Worm (Caenorhabditis elegans) whole organism, L3 larva: Measurements from ENCODE around the gene srg-13.

Source experiments
- R02D3.7 ChIP-seq: fragments of 150-350 bp; optimal IDR thresholded peaks from 2 replicates; lab custom pipeline; 2014; ENCODE audit warnings: missing biosample characterization, missing genetic modification characterization
- ZK546.5 ChIP-seq: sonication (generic microtip); optimal IDR thresholded peaks from 2 replicates; lab custom pipeline; 2017; ENCODE audit warnings: missing biosample characterization, missing genetic modification characterization
- aly-2 ChIP-seq: fragments of 150-350 bp; optimal IDR thresholded peaks from 2 replicates; lab custom pipeline; 2014; ENCODE audit warnings: missing biosample characterization, missing genetic modification characterization
- ceh-28 ChIP-seq: fragments of 150-350 bp; optimal IDR thresholded peaks from 2 replicates; lab custom pipeline; 2014; ENCODE audit warnings: missing biosample characterization, missing genetic modification reagents, missing genetic modification characterization
- ceh-82 ChIP-seq: fragments of 150-350 bp; optimal IDR thresholded peaks from 2 replicates; lab custom pipeline; 2014; ENCODE audit warnings: missing biosample characterization, missing genetic modification characterization
- ceh-9 ChIP-seq: sonication (generic microtip); optimal IDR thresholded peaks from 2 replicates; lab custom pipeline; 2018; ENCODE audit warnings: missing biosample characterization, missing genetic modification characterization
- daf-12 ChIP-seq: fragments of 150-350 bp; optimal IDR thresholded peaks from 2 replicates; lab custom pipeline; 2014; ENCODE audit warnings: missing biosample characterization, missing genetic modification reagents, missing genetic modification characterization
- egl-27 ChIP-seq: sonication (generic microtip); optimal IDR thresholded peaks from 4 replicates; lab custom pipeline; 2017; ENCODE audit warnings: missing biosample characterization, missing genetic modification reagents, missing genetic modification characterization
- egl-5 ChIP-seq: fragments of 150-350 bp; optimal IDR thresholded peaks from 2 replicates; lab custom pipeline; 2017; ENCODE audit warnings: missing biosample characterization, missing genetic modification reagents, missing genetic modification characterization, inconsistent platforms
- elt-1 ChIP-seq: fragments of 150-350 bp; optimal IDR thresholded peaks from 2 replicates; lab custom pipeline; 2014; ENCODE audit warnings: missing biosample characterization, missing genetic modification characterization
- elt-2 ChIP-seq: sonication (generic microtip); optimal IDR thresholded peaks from 2 replicates; lab custom pipeline; 2016; ENCODE audit warnings: missing genetic modification reagents, mild to moderate bottlenecking, missing genetic modification characterization, missing compliant biosample characterization
- elt-3 ChIP-seq, 3 experiments: fragments of 150-350 bp in 1 of 3; sonication (generic microtip) in 2 of 3; optimal IDR thresholded peaks; 2 replicates in 2 of 3; 4 replicates in 1 of 3; lab custom pipeline; 2014 to 2017; ENCODE audit warnings: missing biosample characterization in 3 of 3, missing genetic modification characterization in 3 of 3
- fkh-2 ChIP-seq: fragments of 150-350 bp; optimal IDR thresholded peaks from 2 replicates; lab custom pipeline; 2014; ENCODE audit warnings: missing biosample characterization, missing genetic modification reagents, missing genetic modification characterization
- fos-1 ChIP-seq: fragments of 150-350 bp; optimal IDR thresholded peaks from 2 replicates; lab custom pipeline; 2014; ENCODE audit warnings: missing biosample characterization, missing genetic modification characterization
- hmg-11 ChIP-seq: sonication (generic microtip); optimal IDR thresholded peaks from 2 replicates; lab custom pipeline; 2016; ENCODE audit warnings: missing genetic modification characterization, missing compliant biosample characterization
- jun-1 ChIP-seq: fragments of 150-350 bp; optimal IDR thresholded peaks from 2 replicates; lab custom pipeline; 2014; ENCODE audit warnings: missing biosample characterization, missing genetic modification reagents, missing genetic modification characterization
- lin-15B ChIP-seq: fragments of 150-350 bp; optimal IDR thresholded peaks from 2 replicates; lab custom pipeline; 2014; ENCODE audit warnings: missing biosample characterization, missing genetic modification characterization
- lin-39 ChIP-seq: fragments of 150-350 bp; optimal IDR thresholded peaks from 2 replicates; lab custom pipeline; 2018; ENCODE audit warnings: missing biosample characterization, missing genetic modification reagents, missing genetic modification characterization
- mdl-1 ChIP-seq: fragments of 150-350 bp; optimal IDR thresholded peaks from 2 replicates; lab custom pipeline; 2014; ENCODE audit warnings: missing biosample characterization, missing genetic modification characterization
- mml-1 ChIP-seq: fragments of 150-350 bp; sonication (generic microtip); optimal IDR thresholded peaks from 3 replicates; lab custom pipeline; 2014; ENCODE audit warnings: missing biosample characterization, missing genetic modification characterization
- nfya-1 ChIP-seq: sonication (generic microtip); optimal IDR thresholded peaks from 2 replicates; lab custom pipeline; 2017; ENCODE audit warnings: missing genetic modification characterization, mild to moderate bottlenecking, missing compliant biosample characterization, antibody characterized with exemption, moderate library complexity; ENCODE audit not compliant: insufficient read depth
- nhr-11 ChIP-seq: fragments of 150-350 bp; optimal IDR thresholded peaks from 2 replicates; lab custom pipeline; 2014; ENCODE audit warnings: missing biosample characterization, missing genetic modification characterization
- nhr-12 ChIP-seq: fragments of 150-350 bp; optimal IDR thresholded peaks from 2 replicates; lab custom pipeline; 2014; ENCODE audit warnings: missing biosample characterization, missing genetic modification characterization
- nhr-23 ChIP-seq: fragments of 150-350 bp; optimal IDR thresholded peaks from 2 replicates; lab custom pipeline; 2014; ENCODE audit warnings: missing biosample characterization, missing genetic modification reagents, missing genetic modification characterization
- nhr-237 ChIP-seq: fragments of 150-350 bp; optimal IDR thresholded peaks from 2 replicates; lab custom pipeline; 2014; ENCODE audit warnings: missing biosample characterization, missing genetic modification characterization
- nhr-25 ChIP-seq: sonication (generic microtip); optimal IDR thresholded peaks from 2 replicates; lab custom pipeline; 2017; ENCODE audit warnings: missing biosample characterization, missing genetic modification characterization
- nhr-43 ChIP-seq: sonication (generic microtip); optimal IDR thresholded peaks from 2 replicates; lab custom pipeline; 2016; ENCODE audit warnings: mild to moderate bottlenecking, missing genetic modification characterization, missing compliant biosample characterization; ENCODE audit not compliant: poor library complexity, severe bottlenecking
- nhr-67 ChIP-seq: fragments of 150-350 bp; optimal IDR thresholded peaks from 2 replicates; lab custom pipeline; 2014; ENCODE audit warnings: missing biosample characterization, missing genetic modification characterization
- nhr-76 ChIP-seq: fragments of 150-350 bp; sonication (generic microtip); optimal IDR thresholded peaks from 5 replicates; lab custom pipeline; 2014; ENCODE audit warnings: missing biosample characterization, missing genetic modification characterization
- pha-4 ChIP-seq: fragments of 150-350 bp; optimal IDR thresholded peaks from 2 replicates; lab custom pipeline; 2014; ENCODE audit warnings: missing biosample characterization, missing genetic modification reagents, missing genetic modification characterization
- pqm-1 ChIP-seq: fragments of 150-350 bp; optimal IDR thresholded peaks from 2 replicates; lab custom pipeline; 2017; ENCODE audit warnings: missing biosample characterization, missing genetic modification characterization, inconsistent platforms
- sea-2 ChIP-seq: fragments of 150-350 bp; sonication (generic microtip); optimal IDR thresholded peaks from 4 replicates; lab custom pipeline; 2014; ENCODE audit warnings: missing biosample characterization, missing genetic modification reagents, missing genetic modification characterization
- snpc-4 ChIP-seq: fragments of 150-350 bp; optimal IDR thresholded peaks from 2 replicates; lab custom pipeline; 2014; ENCODE audit warnings: missing biosample characterization, missing genetic modification characterization
- tbx-2 ChIP-seq: sonication (generic microtip); optimal IDR thresholded peaks from 2 replicates; lab custom pipeline; 2016; ENCODE audit warnings: mild to moderate bottlenecking, missing genetic modification characterization, missing compliant biosample characterization
- zag-1 ChIP-seq: fragments of 150-350 bp; optimal IDR thresholded peaks from 2 replicates; lab custom pipeline; 2014; ENCODE audit warnings: missing biosample characterization, missing genetic modification characterization
- ztf-11 ChIP-seq: fragments of 150-350 bp; optimal IDR thresholded peaks from 2 replicates; lab custom pipeline; 2014; ENCODE audit warnings: missing biosample characterization, missing genetic modification characterization
- ztf-4 ChIP-seq: fragments of 150-350 bp; optimal IDR thresholded peaks from 2 replicates; lab custom pipeline; 2014; ENCODE audit warnings: missing biosample characterization, missing genetic modification characterization

srg-13 gene

DNA sequence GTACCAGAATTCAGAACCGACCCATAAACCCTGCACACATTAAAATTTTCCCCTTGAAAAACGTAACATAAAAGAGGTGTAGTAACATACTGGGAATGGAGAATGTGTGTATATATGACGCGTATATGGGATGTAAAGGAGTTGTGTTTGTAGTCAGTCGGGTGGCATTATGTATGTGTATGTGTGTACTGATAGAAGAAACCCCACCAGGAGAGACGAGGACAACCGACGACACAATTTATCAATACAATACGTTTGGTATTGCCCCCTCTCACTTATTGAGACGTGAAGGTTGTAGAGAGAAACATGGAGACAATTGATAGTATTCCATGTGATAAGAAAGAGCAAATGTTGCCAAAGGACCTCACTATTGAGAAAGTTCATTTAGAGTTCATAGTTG, 4.0 kb upstream of the srg-13 start:
- no peak for TF ChIP-seq elt-3 (tag; optimal IDR thresholded peaks at IDR 0.05; lab: Kevin White, UChicago)
- peak; percentile 66 for TF ChIP-seq pqm-1
- no peak for TF ChIP-seq egl-27
- no peak for TF ChIP-seq mdl-1 (tag; lab: Kevin White, UChicago)
- peak; percentile 62 for TF ChIP-seq elt-2 (tag; lab: Kevin White, UChicago)
- no peak for TF ChIP-seq aly-2 (tag; lab: Kevin White, UChicago)
- peak; percentile 66 for TF ChIP-seq pha-4
- TF ChIP-seq ceh-82 (tag; lab: Kevin White, UChicago) = no peak

ce11 chrIII:4671491-4671890, 558 bp upstream of the srg-13 start, which contains the start of gene T23F11.11:
TSS of gene T23F11.11 (minus strand) at chrIII:4671591.
- TF ChIP-seq R02D3.7 (tag; lab: Kevin White, UChicago) (no peak), nhr-76 (tag; lab: Kevin White, UChicago) (no peak)

ce11 chrIII:4677466-4677865, 5.4 kb downstream of the srg-13 start, which contains the start of gene srg-10:
TSS of gene srg-10 (plus strand) at chrIII:4677766.
- TF ChIP-seq egl-5 (no peak), hmg-11 (tag; lab: Kevin White, UChicago) (no peak), snpc-4 (tag; lab: Kevin White, UChicago) (no peak), elt-3 (tag; optimal IDR thresholded peaks at IDR 0.05; lab: Kevin White, UChicago) (no peak), R02D3.7 (tag; lab: Kevin White, UChicago) (no peak), tbx-2 (tag; lab: Kevin White, UChicago) (no peak), nhr-237 (tag; lab: Kevin White, UChicago) (no peak), mdl-1 (tag; lab: Kevin White, UChicago) (no peak), jun-1 (tag; lab: Kevin White, UChicago) (no peak), ZK546.5 (no peak), daf-12 (tag; lab: Kevin White, UChicago) (no peak), nhr-43 (tag; lab: Kevin White, UChicago) (no peak), sea-2 (GFP tag; lab: Kevin White, UChicago) (no peak), nhr-25 (tag; lab: Kevin White, UChicago) (no peak), lin-15B (tag; lab: Kevin White, UChicago) (no peak), ztf-11 (tag; lab: Kevin White, UChicago) (no peak), pha-4 (no peak), ztf-4 (tag; lab: Kevin White, UChicago) (no peak), elt-1 (no peak)

ce11 chrIII:4679963-4680484, 8.0 kb downstream of the srg-13 start, which contains the start of gene srg-11:
TSS of gene srg-11 (plus strand) at chrIII:4680013.
- TF ChIP-seq nhr-76 (tag; lab: Kevin White, UChicago) (no peak), lin-39 (no peak), jun-1 (tag; lab: Kevin White, UChicago) (no peak), ceh-9 (tag; lab: Kevin White, UChicago) (no peak), nhr-237 (tag; lab: Kevin White, UChicago) (no peak), fkh-2 (tag; lab: Kevin White, UChicago) (no peak), ZK546.5 (no peak), aly-2 (tag; lab: Kevin White, UChicago) (no peak), elt-1 (no peak), fos-1 (tag; lab: Kevin White, UChicago) (no peak), daf-12 (tag; lab: Kevin White, UChicago) (no peak), mml-1 (no peak), nhr-12 (tag; lab: Kevin White, UChicago) (no peak), zag-1 (tag; lab: Kevin White, UChicago) (no peak), nhr-23 (no peak), tbx-2 (tag; lab: Kevin White, UChicago) (no peak), nhr-11 (no peak)

DNA sequence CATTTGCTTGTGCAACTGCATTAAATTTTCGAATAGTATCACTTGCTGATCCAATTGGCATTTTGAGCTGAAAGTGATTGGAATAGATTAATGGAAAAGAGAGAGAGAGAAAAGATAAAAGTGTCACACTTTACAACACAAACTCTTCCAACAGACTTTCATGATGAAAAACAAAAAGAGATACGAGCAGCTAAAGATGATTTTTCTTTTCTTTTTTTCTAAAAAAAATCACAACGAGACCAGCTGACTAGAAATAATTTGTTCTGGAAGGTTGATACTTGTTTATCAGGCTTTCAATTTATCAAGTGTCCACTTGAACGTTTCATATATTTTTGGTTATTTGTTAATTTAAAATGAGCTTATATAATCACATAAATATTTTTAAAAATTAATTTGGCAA, 15.1 kb downstream of the srg-13 start:
- TF ChIP-seq nfya-1 (tag; lab: Kevin White, UChicago) (no peak), hmg-11 (tag; lab: Kevin White, UChicago) (no peak), elt-3 (tag; optimal IDR thresholded peaks at IDR 0.05; lab: Kevin White, UChicago) (no peak), zag-1 (tag; lab: Kevin White, UChicago) (no peak), R02D3.7 (tag; lab: Kevin White, UChicago) (no peak), elt-1 (no peak), lin-15B (tag; lab: Kevin White, UChicago) (no peak), egl-27 (no peak), nhr-12 (tag; lab: Kevin White, UChicago) (no peak), nhr-67 (tag; lab: Kevin White, UChicago) (no peak), ceh-28 (no peak), mml-1 (no peak), egl-5 (no peak), ztf-11 (tag; lab: Kevin White, UChicago) (no peak)
- TF ChIP-seq, all 47 proteins: peak for 0
